Worm (Caenorhabditis elegans): ENCODE measurements around the gene Y37B11A.3.

Gene Y37B11A.3

ce11 chrIII:5785273-5785929, at the start of gene Y37B11A.3 (continued):
- TF ChIP-seq snpc-4 (GFP tag; optimal IDR thresholded peaks at IDR 0.05) (no peak), snpc-4 (tag; optimal IDR thresholded peaks at IDR 0.05) (peak in 2 of 4 experiments; percentile 7 to 41), F10E7.11 (tag; optimal IDR thresholded peaks at IDR 0.05) (no peak), aptf-2 (GFP tag; conservative IDR thresholded peaks at IDR 0.05) (no peak), C17E4.6 (GFP tag; IDR thresholded peaks at IDR 0.05) (no peak), madf-6 (GFP tag; IDR thresholded peaks at IDR 0.05) (peak; percentile 30; the same call in 1 of the 2 replicates), dpff-1 (tag; optimal IDR thresholded peaks at IDR 0.05) (no peak), ama-1 (optimal IDR thresholded peaks at IDR 0.05) (no peak), ama-1 (GFP tag; optimal IDR thresholded peaks at IDR 0.05) (no peak), T26A5.8 (tag; optimal IDR thresholded peaks at IDR 0.05) (no peak), nhr-80 (tag; optimal IDR thresholded peaks at IDR 0.05) (peak; percentile 43), ztf-26 (tag; optimal IDR thresholded peaks at IDR 0.05) (peak; percentile 28), nhr-179 (tag; optimal IDR thresholded peaks at IDR 0.05) (no peak), ztf-28 (GFP tag; IDR thresholded peaks at IDR 0.05) (no peak), F57C9.4 (tag; optimal IDR thresholded peaks at IDR 0.05) (no peak), aptf-3 (GFP tag; IDR thresholded peaks at IDR 0.05) (no peak), hmg-20 (GFP tag; IDR thresholded peaks at IDR 0.05) (no peak), nhr-90 (tag; optimal IDR thresholded peaks at IDR 0.05) (no peak), C06A6.2 (GFP tag; conservative IDR thresholded peaks at IDR 0.05) (no peak), hsf-1 (GFP tag; IDR thresholded peaks at IDR 0.05) (no peak), hrde-1 (tag; optimal IDR thresholded peaks at IDR 0.05; ENCODE audit: borderline replicate concordance) (no peak), Y67H2A.10 (GFP tag; conservative IDR thresholded peaks at IDR 0.05) (no peak), B0019.2 (GFP tag; conservative IDR thresholded peaks at IDR 0.05) (no peak), snpc-1.1 (tag; optimal IDR thresholded peaks at IDR 0.05; ENCODE audit: insufficient read depth) (no peak), F55B11.4 (tag; optimal IDR thresholded peaks at IDR 0.05; ENCODE audit: borderline replicate concordance, insufficient read depth) (no peak), F57A8.1 (GFP tag; optimal IDR thresholded peaks at IDR 0.05) (no peak), ceh-79 (tag; optimal IDR thresholded peaks at IDR 0.05) (no peak), repo-1 (tag; optimal IDR thresholded peaks at IDR 0.05) (no peak), ceh-100 (GFP tag; IDR thresholded peaks at IDR 0.05) (no peak), F37B4.10 (GFP tag; IDR thresholded peaks at IDR 0.05) (no peak), unc-62 (GFP tag; optimal IDR thresholded peaks at IDR 0.05) (no peak), dox-1 (GFP tag; IDR thresholded peaks at IDR 0.05) (no peak; the same call in 1 of the 2 replicates), F39B2.1 (GFP tag; IDR thresholded peaks at IDR 0.05) (no peak), ztf-22 (GFP tag; optimal IDR thresholded peaks at IDR 0.05) (no peak), ztf-18 (tag; optimal IDR thresholded peaks at IDR 0.05) (peak; percentile 93), bed-1 (GFP tag; IDR thresholded peaks at IDR 0.05) (no peak), ekl-4 (GFP tag; IDR thresholded peaks at IDR 0.05) (peak; percentile 76), ceh-91 (GFP tag; IDR thresholded peaks at IDR 0.05) (no peak), mel-28 (tag; optimal IDR thresholded peaks at IDR 0.05; ENCODE audit: borderline replicate concordance) (no peak), K12H6.12 (tag; optimal IDR thresholded peaks at IDR 0.05) (peak; percentile 48), snpc-1.3 (tag; optimal IDR thresholded peaks at IDR 0.05; ENCODE audit: insufficient read depth) (no peak), egl-44 (GFP tag; IDR thresholded peaks at IDR 0.05) (no peak), bed-2 (GFP tag; IDR thresholded peaks at IDR 0.05) (no peak), let-526 (GFP tag; IDR thresholded peaks at IDR 0.05) (peak; percentile 84), lin-35 (GFP tag; optimal IDR thresholded peaks at IDR 0.05) (peak in 1 of 3 experiments; percentile 72), hlh-26 (GFP tag; conservative IDR thresholded peaks at IDR 0.05) (no peak), zfh-2 (GFP tag; conservative IDR thresholded peaks at IDR 0.05) (peak; percentile 85), ceh-27 (GFP tag; optimal IDR thresholded peaks at IDR 0.05) (no peak), T07F8.4 (tag; optimal IDR thresholded peaks at IDR 0.05) (no peak)
